Fruit fly (Drosophila melanogaster): Measurements from ENCODE around the gene CG15695.

The CG15695 gene

DNA sequence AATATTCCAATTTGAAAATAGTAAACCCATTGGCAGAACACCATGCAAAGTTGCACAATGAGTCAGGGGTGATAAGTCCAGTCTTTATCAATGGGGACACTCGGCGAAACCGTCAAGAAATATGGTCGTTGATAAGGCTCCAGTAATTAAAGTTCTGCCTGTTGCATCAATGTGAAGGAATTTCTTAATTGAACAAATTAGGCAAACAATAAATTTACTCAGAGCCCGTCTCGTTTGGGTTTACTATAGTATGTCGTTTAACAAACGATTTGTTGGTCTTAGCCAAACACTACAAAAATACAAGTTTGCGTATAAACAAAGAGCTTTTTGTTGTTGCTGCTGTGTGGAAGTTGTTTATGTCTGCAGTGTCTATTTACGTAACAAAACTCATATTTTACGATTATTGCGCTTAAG lies 7.2 kb upstream of the CG15695 start (continued):
- TF ChIP-seq Ada2b (GFP tag; IDR thresholded peaks at IDR 0.05), result no peak; the same call in 1 of the 2 replicates
- peak; percentile 40 for TF ChIP-seq CG18599 (GFP tag; optimal IDR thresholded peaks at IDR 0.05)
- TF ChIP-seq CG11560 (tag; IDR thresholded peaks at IDR 0.05), result no peak
- TF ChIP-seq vvl (GFP tag; IDR thresholded peaks at IDR 0.05), result no peak
- peak; percentile 78 for TF ChIP-seq nau (GFP tag; optimal IDR thresholded peaks at IDR 0.05)
- peak; percentile 40 for TF ChIP-seq CG11504 (tag; optimal IDR thresholded peaks at IDR 0.05)
- peak in 1 of 2 experiments; percentile 4 for TF ChIP-seq eve (GFP tag; optimal IDR thresholded peaks at IDR 0.05)
- TF ChIP-seq Atf3 (GFP tag; optimal IDR thresholded peaks at IDR 0.05), result no peak
- TF ChIP-seq sd (tag; optimal IDR thresholded peaks at IDR 0.05), result peak; percentile 87
- TF ChIP-seq CG3281 (GFP tag; optimal IDR thresholded peaks at IDR 0.05), result peak; percentile 66
- peak; percentile 63 for TF ChIP-seq HHEX (GFP tag; optimal IDR thresholded peaks at IDR 0.05)
- peak; percentile 4 for TF ChIP-seq cwo (GFP tag; optimal IDR thresholded peaks at IDR 0.05)
- no peak for TF ChIP-seq sima (GFP tag; optimal IDR thresholded peaks at IDR 0.05)
- TF ChIP-seq dm (GFP tag; optimal IDR thresholded peaks at IDR 0.05), result no peak
- peak; percentile 11 to 68 for TF ChIP-seq Pdp1 (GFP tag; optimal IDR thresholded peaks at IDR 0.05)
- TF ChIP-seq CG17612 (GFP tag; IDR thresholded peaks at IDR 0.05), result no peak
- peak; percentile 29 for TF ChIP-seq fd64A (GFP tag; optimal IDR thresholded peaks at IDR 0.05)
- TF ChIP-seq CTCF (GFP tag; optimal IDR thresholded peaks at IDR 0.05), result peak; percentile 17
- TF ChIP-seq Dek (tag; optimal IDR thresholded peaks at IDR 0.05), result peak; percentile 45
- no peak for TF ChIP-seq Gsc (GFP tag; IDR thresholded peaks at IDR 0.05)
- TF ChIP-seq mld (GFP tag; IDR thresholded peaks at IDR 0.05; ENCODE audit: partially characterized antibody), result no peak
- peak; percentile 59 for TF ChIP-seq CG1792 (GFP tag; optimal IDR thresholded peaks at IDR 0.05)
- TF ChIP-seq mirr (GFP tag; optimal IDR thresholded peaks at IDR 0.05), result peak; percentile 81
- TF ChIP-seq CG12104 (GFP tag; optimal IDR thresholded peaks at IDR 0.05), result peak; percentile 19
- TF ChIP-seq CG8924 (tag; optimal IDR thresholded peaks at IDR 0.05), result peak; percentile 21
- TF ChIP-seq HmgZ (tag; optimal IDR thresholded peaks at IDR 0.05), result peak; percentile 55
- no peak for TF ChIP-seq inv (GFP tag; IDR thresholded peaks at IDR 0.05; ENCODE audit: partially characterized antibody)
- TF ChIP-seq Asciz (GFP tag; optimal IDR thresholded peaks at IDR 0.05), result peak; percentile 76
- TF ChIP-seq NfI (GFP tag; optimal IDR thresholded peaks at IDR 0.05), result peak; percentile 6
- TF ChIP-seq dysf (GFP tag; IDR thresholded peaks at IDR 0.05), result peak; percentile 40; the same call in 1 of the 3 replicates
- TF ChIP-seq Bteb2 (GFP tag; optimal IDR thresholded peaks at IDR 0.05), result peak; percentile 3
- TF ChIP-seq nerfin-1 (tag; optimal IDR thresholded peaks at IDR 0.05), result peak; percentile 39
- TF ChIP-seq dmrt99B (tag; optimal IDR thresholded peaks at IDR 0.05), result peak; percentile 36
- peak; percentile 26 for TF ChIP-seq CG4424 (GFP tag; optimal IDR thresholded peaks at IDR 0.05)
- TF ChIP-seq dan (GFP tag; IDR thresholded peaks at IDR 0.05), result no peak
- TF ChIP-seq CG15479 (GFP tag; optimal IDR thresholded peaks at IDR 0.05), result no peak
- TF ChIP-seq CG33213 (GFP tag; optimal IDR thresholded peaks at IDR 0.05), result peak; percentile 37
- TF ChIP-seq run (tag; optimal IDR thresholded peaks at IDR 0.05), result no peak
- peak; percentile 46 for TF ChIP-seq gem (tag; optimal IDR thresholded peaks at IDR 0.05)
- TF ChIP-seq cato (GFP tag; optimal IDR thresholded peaks at IDR 0.05; ENCODE audit: borderline replicate concordance), result peak; percentile 26
- TF ChIP-seq CG10543 (GFP tag; optimal IDR thresholded peaks at IDR 0.05), result no peak
- TF ChIP-seq ems (GFP tag; optimal IDR thresholded peaks at IDR 0.05), result peak; percentile 19
- TF ChIP-seq al (GFP tag; IDR thresholded peaks at IDR 0.05), result no peak
- peak; percentile 33 for TF ChIP-seq bcd (GFP tag; optimal IDR thresholded peaks at IDR 0.05)
- no peak for TF ChIP-seq klu (GFP tag; IDR thresholded peaks at IDR 0.05)
- TF ChIP-seq zen2 (GFP tag; IDR thresholded peaks at IDR 0.05; ENCODE audit: partially characterized antibody), result no peak
- peak; percentile 59 for TF ChIP-seq Fer1 (GFP tag; optimal IDR thresholded peaks at IDR 0.05)
- peak; percentile 75 for TF ChIP-seq CG7987 (GFP tag; optimal IDR thresholded peaks at IDR 0.05)
- TF ChIP-seq tap (tag; optimal IDR thresholded peaks at IDR 0.05), result peak; percentile 8
- TF ChIP-seq CG3163 (GFP tag; optimal IDR thresholded peaks at IDR 0.05), result no peak
- peak; percentile 29 for TF ChIP-seq NK7.1 (GFP tag; optimal IDR thresholded peaks at IDR 0.05)
